Fruit fly (Drosophila melanogaster): ENCODE data around the gene Cbp80.

- no peak for TF ChIP-seq CG8478 (optimal IDR thresholded peaks at IDR 0.05)
- no peak for TF ChIP-seq CTCF (optimal IDR thresholded peaks at IDR 0.05)
These were observed 41.4 kb downstream of the Cbp80 start for dm6 chrX:4691226-4691625.

All from S2 (cell line).